Worm (Caenorhabditis elegans): Measurements from ENCODE around the gene F10C2.5.
"Not testable (repeated sequence)": the region's sequence is repeated elsewhere in the genome, so short reads cannot be mapped to it uniquely, and the experiment has no call there.

Gene F10C2.5

ce11 chrV:12020026-12020425, 25.2 kb upstream of the F10C2.5 start, which contains the start of gene F10C2.3:
TSS of gene F10C2.3 (plus strand) at chrV:12020326.
- TF ChIP-seq dmd-6 (GFP tag; IDR thresholded peaks at IDR 0.05); nhr-76 (tag; optimal IDR thresholded peaks at IDR 0.05); nhr-6 (tag; optimal IDR thresholded peaks at IDR 0.05): not testable (repeated sequence)

ce11 chrV:12020940-12021339, 24.3 kb upstream of the F10C2.5 start:
- TF ChIP-seq dve-1 (tag; optimal IDR thresholded peaks at IDR 0.05; ENCODE audit: insufficient read depth) (peak; percentile 42), nhr-28 (tag; optimal IDR thresholded peaks at IDR 0.05) (peak; percentile 67), nhr-6 (tag; optimal IDR thresholded peaks at IDR 0.05) (peak; percentile 29), pqm-1 (tag; optimal IDR thresholded peaks at IDR 0.05) (peak; percentile 69), T26A8.4 (GFP tag; IDR thresholded peaks at IDR 0.05) (no peak), daf-16 (GFP tag; optimal IDR thresholded peaks at IDR 0.05) (no peak), daf-16 (tag; optimal IDR thresholded peaks at IDR 0.05) (peak; percentile 51)

- no peak for TF ChIP-seq dve-1 (tag; optimal IDR thresholded peaks at IDR 0.05; ENCODE audit: insufficient read depth)
- peak; percentile 64; the same call in 1 of the 2 replicates for TF ChIP-seq hmg-1.1 (GFP tag; IDR thresholded peaks at IDR 0.05)
- no peak for TF ChIP-seq nhr-6 (tag; optimal IDR thresholded peaks at IDR 0.05)
- no peak for TF ChIP-seq tra-1 (GFP tag; IDR thresholded peaks at IDR 0.05)
- TF ChIP-seq F49E8.2 (tag; optimal IDR thresholded peaks at IDR 0.05; ENCODE audit: borderline replicate concordance) = no peak
- TF ChIP-seq lin-1 (GFP tag; IDR thresholded peaks at IDR 0.05) = no peak
- TF ChIP-seq lin-15B (tag; optimal IDR thresholded peaks at IDR 0.05) = no peak
- no peak for TF ChIP-seq R02D3.7 (tag; optimal IDR thresholded peaks at IDR 0.05)
- peak; percentile 5 for TF ChIP-seq mep-1 (tag; optimal IDR thresholded peaks at IDR 0.05)
- no peak for TF ChIP-seq nhr-48 (tag; optimal IDR thresholded peaks at IDR 0.05)
- no peak for TF ChIP-seq ceh-62 (tag; optimal IDR thresholded peaks at IDR 0.05)
- no peak for TF ChIP-seq daf-12 (tag; optimal IDR thresholded peaks at IDR 0.05)
- TF ChIP-seq set-16 (GFP tag; IDR thresholded peaks at IDR 0.05) = peak; percentile 98
- no peak for TF ChIP-seq nhr-42 (GFP tag; IDR thresholded peaks at IDR 0.05)
- no peak for TF ChIP-seq zag-1 (tag; optimal IDR thresholded peaks at IDR 0.05)
- TF ChIP-seq fkh-10 (GFP tag; optimal IDR thresholded peaks at IDR 0.05) = peak; percentile 47
- TF ChIP-seq spr-3 (GFP tag; optimal IDR thresholded peaks at IDR 0.05) = no peak
- no peak for TF ChIP-seq php-3 (GFP tag; IDR thresholded peaks at IDR 0.05)
- no peak for TF ChIP-seq ztf-7 (tag; optimal IDR thresholded peaks at IDR 0.05)
- TF ChIP-seq tag-97 (GFP tag; IDR thresholded peaks at IDR 0.05) = no peak
- TF ChIP-seq cey-2 (tag; optimal IDR thresholded peaks at IDR 0.05; ENCODE audit: borderline replicate concordance, insufficient read depth) = no peak
- TF ChIP-seq unc-130 (GFP tag; optimal IDR thresholded peaks at IDR 0.05) = no peak
- TF ChIP-seq ZK546.5 (tag; optimal IDR thresholded peaks at IDR 0.05) = no peak
- TF ChIP-seq mdt-29 (GFP tag; IDR thresholded peaks at IDR 0.05) = no peak
- no peak for TF ChIP-seq unc-39 (tag; optimal IDR thresholded peaks at IDR 0.05)
- TF ChIP-seq D1046.2 (GFP tag; IDR thresholded peaks at IDR 0.05) = no peak; the same call in 1 of the 2 replicates
- no peak for TF ChIP-seq sdz-12 (GFP tag; optimal IDR thresholded peaks at IDR 0.05)
- TF ChIP-seq egl-43 (GFP tag; IDR thresholded peaks at IDR 0.05) = no peak; the same call in 1 of the 2 replicates
- TF ChIP-seq gei-8 (GFP tag; optimal IDR thresholded peaks at IDR 0.05) = no peak
- TF ChIP-seq ZK337.2 (GFP tag; IDR thresholded peaks at IDR 0.05) = no peak
- no peak for TF ChIP-seq ceh-32 (tag; optimal IDR thresholded peaks at IDR 0.05; ENCODE audit: poor library complexity)
- TF ChIP-seq daf-8 (GFP tag; IDR thresholded peaks at IDR 0.05) = no peak
- TF ChIP-seq lin-29 (GFP tag; IDR thresholded peaks at IDR 0.05) = no peak
- TF ChIP-seq saeg-2 (GFP tag; IDR thresholded peaks at IDR 0.05) = no peak
- TF ChIP-seq aha-1 (tag) = peak; percentile 98
- TF ChIP-seq arid-1 (GFP tag; conservative IDR thresholded peaks at IDR 0.05) = no peak; the same call in 1 of the 2 replicates
- TF ChIP-seq fos-1 (tag; optimal IDR thresholded peaks at IDR 0.05) = no peak
- TF ChIP-seq madf-9 (GFP tag; conservative IDR thresholded peaks at IDR 0.05) = no peak
- TF ChIP-seq zfp-3 (GFP tag; conservative IDR thresholded peaks at IDR 0.05) = no peak
- TF ChIP-seq lin-13 (GFP tag; optimal IDR thresholded peaks at IDR 0.05) = no peak
- 0 out of 2 replicates have a peak, but pooled peaks have one; percentile 5 for TF ChIP-seq Y48G9A.11 (GFP tag; IDR thresholded peaks at IDR 0.05)
These were observed 21.0 kb upstream of the F10C2.5 start for ce11 chrV:12024273-12024672.
